Fruit fly (Drosophila melanogaster) S2 (cell line): Measurements from ENCODE around the gene Cat.
A peak's percentile ranks its signal among the peaks of the same experiment; 100 is the strongest.

Experiments used
- CG8478 ChIP-seq: fragments of >200 bp; optimal IDR thresholded peaks from 2 replicates; lab custom pipeline; 2018
- CTCF ChIP-seq, 2 experiments: fragments of >200 bp; optimal IDR thresholded peaks; 2 replicates each; lab custom pipeline; 2018

DNA sequence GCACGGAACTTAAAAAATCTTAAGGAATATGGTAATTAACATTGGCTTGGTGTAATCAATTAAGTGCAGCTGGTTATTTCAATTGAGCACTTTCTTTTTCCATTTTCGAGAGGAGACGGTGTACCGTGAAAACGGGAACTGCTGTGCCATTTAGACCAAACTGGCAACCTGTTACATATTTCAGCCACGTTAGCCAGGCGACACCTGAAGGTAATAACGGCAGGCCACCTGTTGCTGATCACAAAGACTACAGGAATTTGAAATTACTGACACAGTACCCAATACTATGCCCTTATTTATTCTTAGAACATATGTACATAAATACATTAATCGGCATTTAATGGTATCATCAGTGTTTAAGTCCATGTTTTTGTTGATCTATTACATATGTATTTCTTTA lies 19.8 kb downstream of the Cat start:
- TF ChIP-seq CG8478 (no peak), CTCF (optimal IDR thresholded peaks at IDR 0.05; lab: Kevin White, UChicago) (peak; percentile 53 to 61)
